Fruit fly (Drosophila melanogaster): ENCODE measurements around the gene Socs16D.

Socs16D gene

dm6 chrX:17857809-17858208 lies 30.4 kb upstream of the Socs16D start:
- no peak for TF ChIP-seq dl (GFP tag; optimal IDR thresholded peaks at IDR 0.05; ENCODE audit: insufficient read depth in 1 of 2, partially characterized antibody in 2 of 2)
- TF ChIP-seq CG9705 (GFP tag; optimal IDR thresholded peaks at IDR 0.05), result no peak
- no peak for TF ChIP-seq woc (GFP tag; optimal IDR thresholded peaks at IDR 0.05)
- TF ChIP-seq HLH106 (tag; optimal IDR thresholded peaks at IDR 0.05), result no peak
- no peak for TF ChIP-seq Jra (GFP tag; optimal IDR thresholded peaks at IDR 0.05)
- no peak for TF ChIP-seq sv (GFP tag; optimal IDR thresholded peaks at IDR 0.05)
- no peak for TF ChIP-seq Dfd (GFP tag; optimal IDR thresholded peaks at IDR 0.05)
- no peak for TF ChIP-seq Abd-B (GFP tag; optimal IDR thresholded peaks at IDR 0.05)
- TF ChIP-seq lola (GFP tag; optimal IDR thresholded peaks at IDR 0.05), result no peak
- TF ChIP-seq tai (GFP tag; optimal IDR thresholded peaks at IDR 0.05), result no peak
- TF ChIP-seq usp (GFP tag; optimal IDR thresholded peaks at IDR 0.05), result no peak
- no peak for TF ChIP-seq psq (GFP tag; optimal IDR thresholded peaks at IDR 0.05)
- no peak for TF ChIP-seq dmrt93B (GFP tag; optimal IDR thresholded peaks at IDR 0.05)
- TF ChIP-seq brk (GFP tag; optimal IDR thresholded peaks at IDR 0.05), result no peak
- TF ChIP-seq fru (GFP tag; optimal IDR thresholded peaks at IDR 0.05), result no peak
- TF ChIP-seq Sp1 (GFP tag; optimal IDR thresholded peaks at IDR 0.05), result no peak
- TF ChIP-seq br (GFP tag; optimal IDR thresholded peaks at IDR 0.05), result no peak

- TF ChIP-seq HLH106 (tag; optimal IDR thresholded peaks at IDR 0.05), result peak; percentile 59
- TF ChIP-seq dmrt93B (GFP tag; optimal IDR thresholded peaks at IDR 0.05), result no peak
- TF ChIP-seq foxo (GFP tag; optimal IDR thresholded peaks at IDR 0.05), result peak in 1 of 2 experiments; percentile 47
- no peak for TF ChIP-seq Hr83 (GFP tag; optimal IDR thresholded peaks at IDR 0.05; ENCODE audit: poor library complexity, severe bottlenecking)
- TF ChIP-seq Dfd (GFP tag; optimal IDR thresholded peaks at IDR 0.05), result no peak
- peak; percentile 43 for TF ChIP-seq psq (GFP tag; optimal IDR thresholded peaks at IDR 0.05)
- peak; percentile 66 for TF ChIP-seq Hnf4 (GFP tag; optimal IDR thresholded peaks at IDR 0.05)
- no peak for TF ChIP-seq usp (GFP tag; optimal IDR thresholded peaks at IDR 0.05)
- TF ChIP-seq tai (GFP tag; optimal IDR thresholded peaks at IDR 0.05), result no peak
- peak; percentile 62 for TF ChIP-seq Sp1 (GFP tag; optimal IDR thresholded peaks at IDR 0.05)
- TF ChIP-seq Rel (GFP tag; optimal IDR thresholded peaks at IDR 0.05), result no peak
- TF ChIP-seq Rel (tag; optimal IDR thresholded peaks at IDR 0.05), result peak; percentile 59
- TF ChIP-seq OdsH (GFP tag; optimal IDR thresholded peaks at IDR 0.05), result peak; percentile 39
- TF ChIP-seq fru (GFP tag; optimal IDR thresholded peaks at IDR 0.05), result peak; percentile 33
- TF ChIP-seq N (GFP tag; optimal IDR thresholded peaks at IDR 0.05), result no peak
- peak; percentile 35 for TF ChIP-seq ey (GFP tag; optimal IDR thresholded peaks at IDR 0.05)
- peak; percentile 59 for TF ChIP-seq h (GFP tag; optimal IDR thresholded peaks at IDR 0.05)
- no peak for TF ChIP-seq Vsx2 (GFP tag; optimal IDR thresholded peaks at IDR 0.05; ENCODE audit: partially characterized antibody)
- no peak for TF ChIP-seq dl (GFP tag; optimal IDR thresholded peaks at IDR 0.05; ENCODE audit: insufficient read depth in 1 of 2, partially characterized antibody in 2 of 2)
- TF ChIP-seq sv (GFP tag; optimal IDR thresholded peaks at IDR 0.05), result no peak
- TF ChIP-seq Jra (GFP tag; optimal IDR thresholded peaks at IDR 0.05), result peak; percentile 60
- no peak for TF ChIP-seq dsf (GFP tag; optimal IDR thresholded peaks at IDR 0.05; ENCODE audit: borderline replicate concordance)
- TF ChIP-seq pan (optimal IDR thresholded peaks at IDR 0.05), result no peak
- no peak for TF ChIP-seq Dif (GFP tag; optimal IDR thresholded peaks at IDR 0.05; ENCODE audit: partially characterized antibody)
- no peak for TF ChIP-seq Myc (optimal IDR thresholded peaks at IDR 0.05)
- TF ChIP-seq CG32264 (GFP tag; optimal IDR thresholded peaks at IDR 0.05), result no peak
- TF ChIP-seq Mio (GFP tag; optimal IDR thresholded peaks at IDR 0.05), result no peak
- no peak for TF ChIP-seq Hr78 (GFP tag; optimal IDR thresholded peaks at IDR 0.05)
- no peak for TF ChIP-seq lola (GFP tag; optimal IDR thresholded peaks at IDR 0.05)
- no peak for TF ChIP-seq GATAd (GFP tag; optimal IDR thresholded peaks at IDR 0.05)
- peak; percentile 18 for TF ChIP-seq CG9705 (GFP tag; optimal IDR thresholded peaks at IDR 0.05)
- TF ChIP-seq rgr (GFP tag; optimal IDR thresholded peaks at IDR 0.05), result peak; percentile 26
- TF ChIP-seq jim (GFP tag; optimal IDR thresholded peaks at IDR 0.05), result peak; percentile 90
- TF ChIP-seq br (GFP tag; optimal IDR thresholded peaks at IDR 0.05), result peak; percentile 59
- TF ChIP-seq woc (GFP tag; optimal IDR thresholded peaks at IDR 0.05), result no peak
- no peak for TF ChIP-seq CrebA (GFP tag; optimal IDR thresholded peaks at IDR 0.05; ENCODE audit: borderline replicate concordance)
- TF ChIP-seq brk (GFP tag; optimal IDR thresholded peaks at IDR 0.05), result no peak
- TF ChIP-seq Abd-B (GFP tag; optimal IDR thresholded peaks at IDR 0.05), result no peak
- no peak for TF ChIP-seq sage (GFP tag; optimal IDR thresholded peaks at IDR 0.05)
Measured at dm6 chrX:17856458-17857277, 29.3 kb upstream of the Socs16D start, which contains the start of gene Srx. Gene Srx, plus strand, starts transcription at chrX:17856974.
